5 fruit fly cellular contexts compared by ENCODE assay signal in genomic region chr2L:8004072-8004471, dm6.
TF ChIP-seq lines count a peak whose summit lies in the region.

Gene Wwox, minus strand, starts transcription at chr2L:8004286.

- TF ChIP-seq CTCF in whole organism, embryonic (GFP tag; optimal IDR thresholded peaks at IDR 0.05; lab: Kevin White, UChicago): no peak

TF ChIP-seq in whole organism, adult, 20 proteins besides CTCF, POLR2A, EP300 and RAD21:
- no peak for TF ChIP-seq CG1620 (GFP tag; optimal IDR thresholded peaks at IDR 0.05; lab: Kevin White, UChicago)
- no peak for TF ChIP-seq CG14711 (tag; optimal IDR thresholded peaks at IDR 0.05; lab: Kevin White, UChicago)
- no peak for TF ChIP-seq CG33017 (tag; optimal IDR thresholded peaks at IDR 0.05; lab: Kevin White, UChicago)
- TF ChIP-seq CG5204 (GFP tag; optimal IDR thresholded peaks at IDR 0.05; lab: Kevin White, UChicago): no peak
- no peak for TF ChIP-seq bab1 (GFP tag; optimal IDR thresholded peaks at IDR 0.05; lab: Kevin White, UChicago)
- peak; percentile 93 for TF ChIP-seq kay (GFP tag; lab: Kevin White, UChicago; ENCODE audit: borderline replicate concordance)

TF ChIP-seq in whole organism, embryonic, 481 proteins besides CTCF, POLR2A, EP300 and RAD21 (continues in another document):
- TF ChIP-seq amos (GFP tag; IDR thresholded peaks at IDR 0.05; lab: Robert Waterston, UW; ENCODE audit: partially characterized antibody): peak; percentile 50; the same call in 1 of the 2 replicates
- TF ChIP-seq sna (GFP tag; IDR thresholded peaks at IDR 0.05; lab: Robert Waterston, UW; ENCODE audit: partially characterized antibody): peak; percentile 68
- TF ChIP-seq E2f2 (GFP tag; IDR thresholded peaks at IDR 0.05; lab: Robert Waterston, UW): peak; percentile 82
- TF ChIP-seq Opbp (GFP tag; IDR thresholded peaks at IDR 0.05; lab: Robert Waterston, UW; ENCODE audit: partially characterized antibody): peak; percentile 35; the same call in 2 of the 3 replicates
- TF ChIP-seq pzg (GFP tag; optimal IDR thresholded peaks at IDR 0.05; lab: Kevin White, UChicago): peak; percentile 30
- TF ChIP-seq CG34224 (GFP tag; IDR thresholded peaks at IDR 0.05; lab: Robert Waterston, UW; ENCODE audit: partially characterized antibody): peak; percentile 83
- TF ChIP-seq stwl (tag; optimal IDR thresholded peaks at IDR 0.05; lab: Kevin White, UChicago): peak; percentile 22
- peak in 1 of 2 experiments; percentile 81 for TF ChIP-seq crp (GFP tag; optimal IDR thresholded peaks at IDR 0.05; lab: Kevin White, UChicago)
- TF ChIP-seq CG10274 (GFP tag; optimal IDR thresholded peaks at IDR 0.05; lab: Kevin White, UChicago): no peak
- TF ChIP-seq chinmo (GFP tag; IDR thresholded peaks at IDR 0.05; lab: Robert Waterston, UW; ENCODE audit: partially characterized antibody): peak; percentile 87
- TF ChIP-seq corto (GFP tag; optimal IDR thresholded peaks at IDR 0.05; lab: Kevin White, UChicago): no peak
- TF ChIP-seq CG6791 (GFP tag; IDR thresholded peaks at IDR 0.05; lab: Robert Waterston, UW; ENCODE audit: partially characterized antibody): peak; percentile 39; the same call in 2 of the 3 replicates
- no peak for TF ChIP-seq NfI (GFP tag; optimal IDR thresholded peaks at IDR 0.05; lab: Kevin White, UChicago)
- peak; percentile 25; the same call in 1 of the 3 replicates for TF ChIP-seq CG16813 (GFP tag; IDR thresholded peaks at IDR 0.05; lab: Robert Waterston, UW; ENCODE audit: partially characterized antibody)
- peak; percentile 20; the same call in 1 of the 2 replicates for TF ChIP-seq MBD-R2 (GFP tag; IDR thresholded peaks at IDR 0.05; lab: Robert Waterston, UW)
- TF ChIP-seq nerfin-2 (GFP tag; IDR thresholded peaks at IDR 0.05; lab: Robert Waterston, UW; ENCODE audit: partially characterized antibody): peak; percentile 46; the same call in 1 of the 2 replicates
- TF ChIP-seq repo (GFP tag; optimal IDR thresholded peaks at IDR 0.05; lab: Kevin White, UChicago): no peak

TF ChIP-seq in whole organism, prepupa, 60 proteins besides CTCF, POLR2A, EP300 and RAD21:
- no peak for TF ChIP-seq CG3032 (tag; optimal IDR thresholded peaks at IDR 0.05; lab: Kevin White, UChicago)
- peak; percentile 64 for TF ChIP-seq svp (GFP tag; lab: Kevin White, UChicago)
- TF ChIP-seq CG7368 (GFP tag; optimal IDR thresholded peaks at IDR 0.05; lab: Kevin White, UChicago): no peak
- peak; percentile 43 for TF ChIP-seq Eip78C (GFP tag; lab: Kevin White, UChicago)
- peak; percentile 51 for TF ChIP-seq dsx (GFP tag; optimal IDR thresholded peaks at IDR 0.05; lab: Kevin White, UChicago; ENCODE audit: poor library complexity, severe bottlenecking)
- TF ChIP-seq Sox15 (GFP tag; optimal IDR thresholded peaks at IDR 0.05; lab: Kevin White, UChicago): no peak
- no peak for TF ChIP-seq Eip75B (GFP tag; optimal IDR thresholded peaks at IDR 0.05; lab: Kevin White, UChicago)
- no peak for TF ChIP-seq Met (GFP tag; optimal IDR thresholded peaks at IDR 0.05; lab: Kevin White, UChicago)

TF ChIP-seq in whole organism, pupa, 21 proteins besides CTCF, POLR2A, EP300 and RAD21:
- peak; percentile 21 for TF ChIP-seq EcR (GFP tag; optimal IDR thresholded peaks at IDR 0.05; lab: Kevin White, UChicago)
- TF ChIP-seq CG8301 (tag; optimal IDR thresholded peaks at IDR 0.05; lab: Kevin White, UChicago): no peak
- no peak for TF ChIP-seq CG10348 (GFP tag; IDR thresholded peaks at IDR 0.05; lab: Robert Waterston, UW)
- TF ChIP-seq Pif1B (GFP tag; optimal IDR thresholded peaks at IDR 0.05; lab: Kevin White, UChicago): no peak
- no peak for TF ChIP-seq CG15710 (tag; optimal IDR thresholded peaks at IDR 0.05; lab: Kevin White, UChicago)
- no peak for TF ChIP-seq CG13204 (GFP tag; optimal IDR thresholded peaks at IDR 0.05; lab: Kevin White, UChicago)

TF ChIP-seq in whole organism, wandering third instar larva, 38 proteins besides CTCF, POLR2A, EP300 and RAD21:
- TF ChIP-seq h (GFP tag; optimal IDR thresholded peaks at IDR 0.05; lab: Kevin White, UChicago) (no peak), Hnf4 (GFP tag; optimal IDR thresholded peaks at IDR 0.05; lab: Kevin White, UChicago) (no peak), psq (GFP tag; optimal IDR thresholded peaks at IDR 0.05; lab: Kevin White, UChicago) (no peak), N (GFP tag; optimal IDR thresholded peaks at IDR 0.05; lab: Kevin White, UChicago) (no peak), rgr (GFP tag; optimal IDR thresholded peaks at IDR 0.05; lab: Kevin White, UChicago) (peak; percentile 87), Hr78 (GFP tag; optimal IDR thresholded peaks at IDR 0.05; lab: Kevin White, UChicago) (no peak), usp (GFP tag; optimal IDR thresholded peaks at IDR 0.05; lab: Kevin White, UChicago) (no peak), Vsx2 (GFP tag; optimal IDR thresholded peaks at IDR 0.05; lab: Kevin White, UChicago; ENCODE audit: partially characterized antibody) (no peak), sage (GFP tag; optimal IDR thresholded peaks at IDR 0.05; lab: Kevin White, UChicago) (peak; percentile 26), foxo (GFP tag; optimal IDR thresholded peaks at IDR 0.05; lab: Kevin White, UChicago) (peak in 1 of 2 experiments; percentile 44), woc (GFP tag; optimal IDR thresholded peaks at IDR 0.05; lab: Kevin White, UChicago) (no peak), brk (GFP tag; optimal IDR thresholded peaks at IDR 0.05; lab: Kevin White, UChicago) (peak; percentile 32), dmrt93B (GFP tag; optimal IDR thresholded peaks at IDR 0.05; lab: Kevin White, UChicago) (no peak), Hr83 (GFP tag; optimal IDR thresholded peaks at IDR 0.05; lab: Kevin White, UChicago; ENCODE audit: poor library complexity, severe bottlenecking) (no peak), Rel (GFP tag; optimal IDR thresholded peaks at IDR 0.05; lab: Kevin White, UChicago) (no peak), Rel (tag; optimal IDR thresholded peaks at IDR 0.05; lab: Kevin White, UChicago) (no peak), Myc (optimal IDR thresholded peaks at IDR 0.05; lab: Kevin White, UChicago) (peak; percentile 33)
